Fruit fly (Drosophila melanogaster): ENCODE measurements around the gene Nckx30C.

dm6 chr2L:9757990-9758814 lies 11.9 kb upstream of the Nckx30C start, which contains the start of gene zf30C:
- TF ChIP-seq CG9139 (GFP tag; optimal IDR thresholded peaks at IDR 0.05) (no peak), Ets21C (GFP tag; optimal IDR thresholded peaks at IDR 0.05) (peak; percentile 87), CG16779 (tag; optimal IDR thresholded peaks at IDR 0.05) (peak; percentile 57), CG32006 (GFP tag; optimal IDR thresholded peaks at IDR 0.05) (peak; percentile 85)

Measured in whole organism, prepupa.